Fruit fly (Drosophila melanogaster) whole organism, wandering third instar larva: Measurements from ENCODE around the gene Cln3.

Experiments used
- Abd-B ChIP-seq: fragments of >200 bp; optimal IDR thresholded peaks from 2 replicates; lab custom pipeline; 2017; ENCODE audit warnings: missing biosample characterization, missing genetic modification characterization
- Dfd ChIP-seq: fragments of >200 bp; optimal IDR thresholded peaks from 2 replicates; lab custom pipeline; 2017; ENCODE audit warnings: missing biosample characterization, missing genetic modification characterization
- Dif ChIP-seq: fragments of 200-275, 200-300 bp; sonication (Bioruptor generic); optimal IDR thresholded peaks from 2 replicates; lab custom pipeline; 2018; ENCODE audit warnings: missing biosample characterization, missing genetic modification characterization; ENCODE audit not compliant: partially characterized antibody
- Myc ChIP-seq: fragments of >200 bp; optimal IDR thresholded peaks from 2 replicates; lab custom pipeline; 2017
- OdsH ChIP-seq: fragments of 200-800 bp; sonication (Bioruptor generic); optimal IDR thresholded peaks from 2 replicates; lab custom pipeline; 2016; ENCODE audit warnings: missing biosample characterization, mild to moderate bottlenecking, missing genetic modification characterization
- br ChIP-seq: fragments of 200-800 bp; sonication (Bioruptor generic); optimal IDR thresholded peaks from 2 replicates; lab custom pipeline; 2016; ENCODE audit warnings: missing biosample characterization, missing genetic modification characterization
- dl ChIP-seq, 2 experiments: fragments of 175-275, 200-275 bp in 1 of 2; fragments of 200-275 bp in 1 of 2; sonication (Bioruptor generic); optimal IDR thresholded peaks; lab custom pipeline; 2018; ENCODE audit warnings: mild to moderate bottlenecking in 2 of 2, missing biosample characterization in 2 of 2, missing genetic modification characterization in 2 of 2, moderate library complexity in 2 of 2; ENCODE audit not compliant: partially characterized antibody in 2 of 2, insufficient read depth in 1 of 2
- h ChIP-seq: fragments of 200-800 bp; sonication (Bioruptor generic); optimal IDR thresholded peaks from 3 replicates; lab custom pipeline; 2016; ENCODE audit warnings: missing biosample characterization, mild to moderate bottlenecking, missing genetic modification characterization
- lola ChIP-seq: fragments of >200 bp; optimal IDR thresholded peaks from 2 replicates; lab custom pipeline; 2017; ENCODE audit warnings: missing biosample characterization, missing genetic modification characterization
- usp ChIP-seq: fragments of >200 bp; optimal IDR thresholded peaks from 2 replicates; lab custom pipeline; 2017; ENCODE audit warnings: missing biosample characterization, missing genetic modification characterization

dm6 chr3L:17791467-17791494 is 22.6 kb downstream of the Cln3 start, which contains the start of gene CG42815:
- TF ChIP-seq Abd-B (GFP tag; lab: Kevin White, UChicago) (no peak), dl (GFP tag; optimal IDR thresholded peaks at IDR 0.05; lab: Kevin White, UChicago; ENCODE audit: insufficient read depth in 1 of 2, partially characterized antibody in 2 of 2) (no peak), h (no peak), lola (GFP tag; lab: Kevin White, UChicago) (no peak), OdsH (GFP tag; lab: Kevin White, UChicago) (no peak), usp (no peak), Dfd (GFP tag; lab: Kevin White, UChicago) (no peak), Myc (lab: Kevin White, UChicago) (no peak), Dif (GFP tag; lab: Kevin White, UChicago) (no peak), br (GFP tag; lab: Kevin White, UChicago) (no peak)
